Worm (Caenorhabditis elegans) whole organism, midembryonic: Measurements from ENCODE around the gene ZK180.5.

Experiments
- flt-1 ChIP-seq: fragments of 200-800 bp; sonication (Bioruptor generic); IDR thresholded peaks from 2 replicates; pipeline ENCODE4 v1.3.6; 2022; ENCODE audit warnings: missing genetic modification characterization, missing compliant biosample characterization
- med-1 ChIP-seq: sonication (generic microtip); optimal IDR thresholded peaks from 2 replicates; lab custom pipeline; 2017; ENCODE audit warnings: missing genetic modification characterization, mild to moderate bottlenecking, missing compliant biosample characterization, antibody characterized with exemption, missing genetic modification reagents; ENCODE audit not compliant: insufficient read depth
- ref-1 ChIP-seq: fragments of 200-800 bp; sonication (Bioruptor generic); conservative IDR thresholded peaks from 2 replicates; pipeline ENCODE4 v1.3.6; 2022; ENCODE audit warnings: missing genetic modification reagents, missing genetic modification characterization, missing compliant biosample characterization

DNA sequence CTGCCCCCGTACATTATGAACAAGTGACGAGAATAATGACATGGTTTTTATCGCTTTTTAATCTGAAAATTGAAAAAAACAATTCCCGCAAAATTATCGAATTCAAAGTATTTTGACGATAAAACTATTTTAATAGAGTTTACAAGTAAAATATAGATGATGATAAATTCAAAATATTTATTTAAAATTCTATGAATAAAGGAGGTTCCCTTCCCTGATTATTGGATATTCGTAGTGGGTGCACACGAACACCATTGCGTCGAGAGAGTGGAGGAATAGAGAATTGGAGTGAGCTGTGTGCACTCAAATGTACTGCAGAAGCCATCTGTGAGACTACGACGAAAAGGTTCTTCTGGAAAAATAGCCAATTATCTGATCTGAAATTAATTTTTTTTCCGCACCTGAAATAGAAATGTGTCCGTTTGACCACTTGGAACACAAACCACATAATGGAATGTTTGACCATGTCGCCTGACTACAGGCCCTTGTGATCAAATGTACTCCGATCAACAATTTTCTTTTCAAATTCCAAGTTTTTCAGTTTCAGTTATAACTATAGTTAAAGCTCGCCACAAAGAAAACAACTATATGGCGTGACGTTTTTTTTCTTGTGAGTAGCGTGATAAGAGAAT lies 5.6 kb downstream of the ZK180.5 start, which contains the start of the genes rfth-1 and ZK180.8:
- no peak for TF ChIP-seq flt-1 (GFP tag; lab: Robert Waterston, UW)
- TF ChIP-seq ref-1 (GFP tag; lab: Robert Waterston, UW) = no peak
- TF ChIP-seq med-1 (GFP tag; lab: Kevin White, UChicago) = no peak
